Worm (Caenorhabditis elegans): ENCODE results near the gene Y41C4A.8.

- no peak for TF ChIP-seq unc-62 (GFP tag; optimal IDR thresholded peaks at IDR 0.05 in 1 of 2)
- no peak for TF ChIP-seq unc-62 (tag; optimal IDR thresholded peaks at IDR 0.05)
- TF ChIP-seq nhr-11 (tag; optimal IDR thresholded peaks at IDR 0.05) = no peak
- no peak for TF ChIP-seq fos-1 (tag; optimal IDR thresholded peaks at IDR 0.05)
- TF ChIP-seq nhr-25 (tag; optimal IDR thresholded peaks at IDR 0.05; ENCODE audit: borderline replicate concordance, insufficient read depth) = no peak
- no peak for TF ChIP-seq php-3 (GFP tag; IDR thresholded peaks at IDR 0.05)
These were observed 12.3 kb downstream of the Y41C4A.8 start, which contains the start of gene Y41C4A.6 for ce11 chrIII:11696273-11696672.
